Worm (Caenorhabditis elegans) whole organism, mixed stage, embryonic: ENCODE results near the gene clec-233.
A peak's percentile ranks its signal among the peaks of the same experiment; 100 is the strongest.

Source experiments
- M03D4.4 ChIP-seq: sonication (generic microtip); optimal IDR thresholded peaks from 2 replicates; lab custom pipeline; 2017; ENCODE audit warnings: mild to moderate bottlenecking, missing genetic modification characterization, missing compliant biosample characterization
- blmp-1 ChIP-seq: fragments of 150-350 bp; optimal IDR thresholded peaks from 2 replicates; lab custom pipeline; 2014; ENCODE audit warnings: missing biosample characterization, missing genetic modification characterization
- ceh-43 ChIP-seq: fragments of 200-800 bp; sonication (Bioruptor generic); optimal IDR thresholded peaks from 2 replicates; lab custom pipeline; 2018; ENCODE audit warnings: mild to moderate bottlenecking, missing genetic modification characterization, moderate library complexity, missing compliant biosample characterization
- ceh-83 ChIP-seq: fragments of 200-800 bp; sonication (Bioruptor generic); optimal IDR thresholded peaks from 2 replicates; lab custom pipeline; 2018; ENCODE audit warnings: mild to moderate bottlenecking, missing genetic modification characterization, missing compliant biosample characterization
- cnd-1 ChIP-seq: fragments of 200-800 bp; sonication (Bioruptor generic); optimal IDR thresholded peaks from 2 replicates; lab custom pipeline; 2018; ENCODE audit warnings: mild to moderate bottlenecking, missing genetic modification characterization, missing compliant biosample characterization
- drap-1 ChIP-seq: fragments of 200-800 bp; sonication (Bioruptor generic); optimal IDR thresholded peaks from 3 replicates; lab custom pipeline; 2018; ENCODE audit warnings: mild to moderate bottlenecking, missing genetic modification characterization, missing compliant biosample characterization
- elt-1 ChIP-seq: sonication (generic microtip); optimal IDR thresholded peaks from 2 replicates; lab custom pipeline; 2017; ENCODE audit warnings: missing genetic modification characterization, mild to moderate bottlenecking, missing compliant biosample characterization, antibody characterized with exemption, moderate library complexity, borderline replicate concordance; ENCODE audit not compliant: insufficient read depth
- flh-1 ChIP-seq: fragments of 200-800 bp; sonication (Bioruptor generic); optimal IDR thresholded peaks from 2 replicates; lab custom pipeline; 2018; ENCODE audit warnings: mild to moderate bottlenecking, missing genetic modification characterization, moderate library complexity, missing compliant biosample characterization
- ham-2 ChIP-seq: fragments of 200-800 bp; sonication (Bioruptor generic); optimal IDR thresholded peaks from 2 replicates; lab custom pipeline; 2018; ENCODE audit warnings: mild to moderate bottlenecking, missing genetic modification characterization, missing compliant biosample characterization
- hlh-1 ChIP-seq: fragments of 150-350 bp; optimal IDR thresholded peaks from 2 replicates; lab custom pipeline; 2014; ENCODE audit warnings: missing biosample characterization, missing genetic modification reagents, missing genetic modification characterization
- lin-13 ChIP-seq: fragments of 150-350 bp; optimal IDR thresholded peaks from 2 replicates; lab custom pipeline; 2014; ENCODE audit warnings: missing biosample characterization, missing genetic modification characterization
- lin-32 ChIP-seq: fragments of 200-800 bp; sonication (Bioruptor generic); optimal IDR thresholded peaks from 2 replicates; lab custom pipeline; 2018; ENCODE audit warnings: mild to moderate bottlenecking, missing genetic modification characterization, missing compliant biosample characterization
- lsy-2 ChIP-seq: fragments of 150-350 bp; optimal IDR thresholded peaks from 2 replicates; lab custom pipeline; 2014; ENCODE audit warnings: missing biosample characterization, missing genetic modification characterization
- mab-5 ChIP-seq: fragments of 150-350 bp; optimal IDR thresholded peaks from 2 replicates; lab custom pipeline; 2014; ENCODE audit warnings: missing biosample characterization, missing genetic modification characterization
- mep-1 ChIP-seq: fragments of 150-350 bp; optimal IDR thresholded peaks from 2 replicates; lab custom pipeline; 2017; ENCODE audit warnings: missing biosample characterization, missing genetic modification reagents, missing genetic modification characterization, inconsistent platforms
- nhr-2 ChIP-seq: fragments of 150-350 bp; optimal IDR thresholded peaks from 2 replicates; lab custom pipeline; 2014; ENCODE audit warnings: missing biosample characterization, missing genetic modification characterization
- nhr-237 ChIP-seq: fragments of 150-350 bp; optimal IDR thresholded peaks from 2 replicates; lab custom pipeline; 2014; ENCODE audit warnings: missing biosample characterization, missing genetic modification characterization
- nhr-76 ChIP-seq: sonication (generic microtip); optimal IDR thresholded peaks from 2 replicates; lab custom pipeline; 2017; ENCODE audit warnings: missing biosample characterization, missing genetic modification characterization
- pha-4 ChIP-seq: fragments of 150-350 bp; optimal IDR thresholded peaks from 2 replicates; lab custom pipeline; 2018; ENCODE audit warnings: missing biosample characterization, missing genetic modification reagents, missing genetic modification characterization
- sem-2 ChIP-seq: fragments of 200-800 bp; sonication (Bioruptor generic); optimal IDR thresholded peaks from 2 replicates; lab custom pipeline; 2018; ENCODE audit warnings: mild to moderate bottlenecking, missing genetic modification characterization, missing compliant biosample characterization
- snpc-4 ChIP-seq: fragments of 150-350 bp; optimal IDR thresholded peaks from 2 replicates; lab custom pipeline; 2014; ENCODE audit warnings: missing biosample characterization, missing genetic modification characterization
- sptf-1 ChIP-seq: sonication (generic microtip); optimal IDR thresholded peaks from 2 replicates; lab custom pipeline; 2017; ENCODE audit warnings: mild to moderate bottlenecking, missing genetic modification characterization, moderate library complexity, missing compliant biosample characterization
- tbx-8 ChIP-seq: fragments of 200-800 bp; sonication (Bioruptor generic); optimal IDR thresholded peaks from 2 replicates; lab custom pipeline; 2018; ENCODE audit warnings: mild to moderate bottlenecking, missing genetic modification characterization, moderate library complexity, missing compliant biosample characterization
- unc-62 ChIP-seq: fragments of 150-350 bp; optimal IDR thresholded peaks from 2 replicates; lab custom pipeline; 2014; ENCODE audit warnings: missing biosample characterization, missing genetic modification reagents, missing genetic modification characterization
- zip-8 ChIP-seq: fragments of 150-350 bp; optimal IDR thresholded peaks from 2 replicates; lab custom pipeline; 2014; ENCODE audit warnings: missing biosample characterization, missing genetic modification characterization
- ztf-11 ChIP-seq: fragments of 150-350 bp; optimal IDR thresholded peaks from 2 replicates; lab custom pipeline; 2014; ENCODE audit warnings: missing biosample characterization, missing genetic modification characterization

Gene clec-233

ce11 chrV:16244078-16244477 lies 10.4 kb downstream of the clec-233 start, which contains the start of gene srh-104:
Gene srh-104 (minus strand): TSS chrV:16244178.
- TF ChIP-seq tbx-8 (GFP tag; lab: Kevin White, UChicago) (no peak), snpc-4 (tag; lab: Kevin White, UChicago) (no peak), lin-13 (tag; lab: Kevin White, UChicago) (no peak), drap-1 (no peak), M03D4.4 (no peak), cnd-1 (tag; lab: Kevin White, UChicago) (no peak), nhr-2 (tag; lab: Kevin White, UChicago) (no peak), hlh-1 (tag; lab: Kevin White, UChicago) (no peak), ceh-83 (GFP tag; lab: Kevin White, UChicago) (no peak), sptf-1 (tag; lab: Kevin White, UChicago) (no peak), nhr-76 (no peak), ztf-11 (tag; lab: Kevin White, UChicago) (no peak), flh-1 (GFP tag; lab: Kevin White, UChicago) (no peak), nhr-237 (tag; lab: Kevin White, UChicago) (no peak), blmp-1 (tag; lab: Kevin White, UChicago) (no peak), mab-5 (tag; lab: Kevin White, UChicago) (no peak), elt-1 (tag; lab: Kevin White, UChicago) (no peak), mep-1 (tag; lab: Kevin White, UChicago) (no peak)
- TF ChIP-seq, all 35 proteins: peak for 0

DNA sequence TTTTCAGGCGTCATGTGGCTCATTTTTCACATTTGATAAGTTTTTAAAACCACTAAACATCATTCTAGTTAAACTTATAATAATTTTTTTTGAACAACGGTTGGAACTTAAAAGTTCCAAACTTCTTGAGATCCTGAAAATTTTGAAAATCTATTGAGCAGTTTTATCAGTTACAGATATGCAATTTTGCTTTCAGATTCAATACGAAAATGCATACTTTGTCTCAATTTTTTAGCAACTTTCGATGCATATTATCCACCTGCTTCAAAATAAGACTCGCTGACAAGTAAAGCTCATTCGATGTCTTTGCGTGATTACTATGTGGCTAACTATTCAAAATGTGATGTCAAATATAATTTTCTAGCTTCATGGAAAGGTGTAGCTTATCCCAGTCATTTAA lies 12.9 kb downstream of the clec-233 start, which contains the start of gene srh-95:
TSS of gene srh-95 (plus strand) at position 301 of the 400 bp plus-strand sequence.
- TF ChIP-seq unc-62 (GFP tag; lab: Kevin White, UChicago) (no peak), lsy-2 (no peak), ham-2 (GFP tag; lab: Kevin White, UChicago) (no peak), mep-1 (tag; lab: Kevin White, UChicago) (no peak), ceh-43 (GFP tag; lab: Kevin White, UChicago) (no peak), mab-5 (tag; lab: Kevin White, UChicago) (no peak), M03D4.4 (no peak), sptf-1 (tag; lab: Kevin White, UChicago) (no peak), snpc-4 (tag; lab: Kevin White, UChicago) (no peak), drap-1 (no peak), lin-32 (GFP tag; lab: Kevin White, UChicago) (no peak), nhr-2 (tag; lab: Kevin White, UChicago) (no peak)

- peak; percentile 52 for TF ChIP-seq elt-1 (tag; lab: Kevin White, UChicago)
- TF ChIP-seq pha-4 (tag; lab: Kevin White, UChicago), result no peak
These were observed 15.4 kb downstream of the clec-233 start for ce11 chrV:16249105-16249504.

DNA sequence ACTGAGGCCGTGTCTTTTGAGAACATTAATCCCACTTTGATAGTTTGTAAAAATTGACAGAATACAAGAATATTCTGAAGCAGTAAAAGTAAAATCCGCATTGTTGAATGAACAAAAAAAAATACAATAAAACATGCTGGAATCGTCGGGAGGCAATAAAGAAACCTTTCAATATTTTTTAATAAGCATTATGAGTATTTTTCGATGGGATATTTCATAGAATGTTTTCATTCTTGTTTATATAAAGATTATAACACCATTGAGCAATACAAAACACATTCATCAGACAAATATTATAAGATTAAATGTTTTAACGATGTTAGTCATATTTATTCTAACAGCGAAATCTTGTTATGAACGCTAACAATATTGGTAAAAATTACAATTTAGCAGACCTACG lies 20.0 kb downstream of the clec-233 start, which contains the start of gene gcy-20:
TSS of gene gcy-20 (minus strand) at position 101 of the 400 bp plus-strand sequence.
- TF ChIP-seq nhr-76 (no peak), unc-62 (GFP tag; lab: Kevin White, UChicago) (no peak), sem-2 (GFP tag; lab: Kevin White, UChicago) (no peak), mep-1 (tag; lab: Kevin White, UChicago) (no peak), mab-5 (tag; lab: Kevin White, UChicago) (no peak), sptf-1 (tag; lab: Kevin White, UChicago) (no peak), M03D4.4 (no peak), nhr-237 (tag; lab: Kevin White, UChicago) (no peak), nhr-2 (tag; lab: Kevin White, UChicago) (no peak), cnd-1 (tag; lab: Kevin White, UChicago) (no peak), zip-8 (tag; lab: Kevin White, UChicago) (no peak), blmp-1 (tag; lab: Kevin White, UChicago) (no peak)
- TF ChIP-seq, all 35 proteins: peak for 0

ce11 chrV:16256395-16256794 lies 22.7 kb downstream of the clec-233 start, which contains the start of gene bgnt-1.3:
Gene bgnt-1.3 (minus strand): TSS chrV:16256495.
- TF ChIP-seq nhr-237 (tag; lab: Kevin White, UChicago) (no peak), unc-62 (GFP tag; lab: Kevin White, UChicago) (no peak), sem-2 (GFP tag; lab: Kevin White, UChicago) (no peak), nhr-2 (tag; lab: Kevin White, UChicago) (no peak)

DNA sequence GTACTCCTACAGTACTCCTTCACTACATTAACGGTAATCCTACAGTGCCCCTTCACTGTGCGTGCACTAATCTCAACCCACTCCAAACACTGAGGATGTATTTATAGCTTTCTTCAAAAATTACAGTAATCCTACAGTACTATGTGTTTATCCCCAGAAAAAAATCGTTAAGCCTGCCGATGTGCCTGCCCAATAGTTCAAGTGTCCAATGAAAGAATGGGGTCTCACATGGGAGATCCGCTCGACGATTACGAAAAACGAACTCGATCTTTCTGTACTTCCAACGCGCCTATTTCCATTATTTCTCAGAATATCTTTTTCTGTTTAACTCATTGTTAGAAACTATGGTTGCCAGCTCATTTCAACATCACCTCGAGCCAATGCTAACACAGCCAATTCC lies 24.4 kb downstream of the clec-233 start, which contains the start of gene nhr-218:
TSS of gene nhr-218 (plus strand) at position 301 of the 400 bp plus-strand sequence.
- TF ChIP-seq snpc-4 (tag; lab: Kevin White, UChicago) (no peak), ceh-43 (GFP tag; lab: Kevin White, UChicago) (no peak), cnd-1 (tag; lab: Kevin White, UChicago) (no peak), nhr-2 (tag; lab: Kevin White, UChicago) (no peak)
- TF ChIP-seq, all 35 proteins: peak for 0
